Worm (Caenorhabditis elegans) whole organism, late embryonic: ENCODE measurements around the gene clec-233.

ENCODE experiments used
- C08G9.2 ChIP-seq: sonication (generic microtip); optimal IDR thresholded peaks from 2 replicates; lab custom pipeline; 2016; ENCODE audit warnings: mild to moderate bottlenecking, missing genetic modification characterization, moderate library complexity, missing compliant biosample characterization
- C38D4.7 ChIP-seq: fragments of 200-800 bp; sonication (Bioruptor generic); optimal IDR thresholded peaks from 2 replicates; lab custom pipeline; 2018; ENCODE audit warnings: mild to moderate bottlenecking, missing genetic modification characterization, moderate library complexity, missing compliant biosample characterization
- F13H6.1 ChIP-seq: sonication (generic microtip); optimal IDR thresholded peaks from 2 replicates; lab custom pipeline; 2016; ENCODE audit warnings: missing genetic modification characterization, missing compliant biosample characterization
- K02D7.2 ChIP-seq: sonication (generic microtip); optimal IDR thresholded peaks from 2 replicates; lab custom pipeline; 2017; ENCODE audit warnings: mild to moderate bottlenecking, missing genetic modification characterization, missing compliant biosample characterization
- K09A11.1 ChIP-seq: sonication (generic microtip); optimal IDR thresholded peaks from 2 replicates; lab custom pipeline; 2017; ENCODE audit warnings: antibody characterized with exemption, mild to moderate bottlenecking, missing genetic modification characterization, missing compliant biosample characterization; ENCODE audit not compliant: insufficient read depth
- ceh-2 ChIP-seq: sonication (generic microtip); optimal IDR thresholded peaks from 2 replicates; lab custom pipeline; 2016; ENCODE audit warnings: missing genotype, missing genetic modification characterization, missing compliant biosample characterization
- ceh-22 ChIP-seq: sonication (generic microtip); optimal IDR thresholded peaks from 2 replicates; lab custom pipeline; 2017; ENCODE audit warnings: missing biosample characterization, missing genetic modification characterization
- ceh-24 ChIP-seq: sonication (generic microtip); optimal IDR thresholded peaks from 2 replicates; lab custom pipeline; 2016; ENCODE audit warnings: mild to moderate bottlenecking, missing genetic modification characterization, missing compliant biosample characterization
- ceh-34 ChIP-seq: sonication (generic microtip); optimal IDR thresholded peaks from 2 replicates; lab custom pipeline; 2016; ENCODE audit warnings: mild to moderate bottlenecking, missing genetic modification characterization, missing compliant biosample characterization
- ceh-45 ChIP-seq: fragments of 200-800 bp; sonication (Bioruptor generic); IDR thresholded peaks from 2 replicates; pipeline ENCODE4 v1.3.6; 2022; ENCODE audit warnings: missing genetic modification reagents, missing genetic modification characterization, missing compliant biosample characterization
- ceh-48 ChIP-seq: sonication (generic microtip); optimal IDR thresholded peaks from 2 replicates; lab custom pipeline; 2016; ENCODE audit warnings: missing genetic modification characterization, inconsistent platforms, missing compliant biosample characterization
- ceh-6 ChIP-seq: fragments of 200-800 bp; sonication (Bioruptor generic); optimal IDR thresholded peaks from 2 replicates; lab custom pipeline; 2018; ENCODE audit warnings: mild to moderate bottlenecking, missing genetic modification characterization, missing compliant biosample characterization
- ceh-9 ChIP-seq: sonication (generic microtip); optimal IDR thresholded peaks from 2 replicates; lab custom pipeline; 2016; ENCODE audit warnings: mild to moderate bottlenecking, missing genetic modification characterization, inconsistent platforms, missing compliant biosample characterization
- dmd-4 ChIP-seq: sonication (generic microtip); optimal IDR thresholded peaks from 2 replicates; lab custom pipeline; 2016; ENCODE audit warnings: borderline replicate concordance, missing genetic modification characterization, missing compliant biosample characterization
- elt-2 ChIP-seq: sonication (generic microtip); optimal IDR thresholded peaks from 2 replicates; lab custom pipeline; 2016; ENCODE audit warnings: missing genetic modification reagents, missing genetic modification characterization, missing compliant biosample characterization
- ets-4 ChIP-seq: sonication (generic microtip); optimal IDR thresholded peaks from 2 replicates; lab custom pipeline; 2016; ENCODE audit warnings: missing genetic modification characterization, missing compliant biosample characterization
- eyg-1 ChIP-seq: sonication (generic microtip); optimal IDR thresholded peaks from 2 replicates; lab custom pipeline; 2016; ENCODE audit warnings: missing genotype, missing genetic modification characterization, missing compliant biosample characterization
- fkh-10 ChIP-seq: fragments of 150-350 bp; optimal IDR thresholded peaks from 2 replicates; lab custom pipeline; 2014; ENCODE audit warnings: missing biosample characterization, missing genetic modification reagents, missing genetic modification characterization
- fkh-6 ChIP-seq: sonication (generic microtip); optimal IDR thresholded peaks from 2 replicates; lab custom pipeline; 2016; ENCODE audit warnings: missing genetic modification characterization, missing compliant biosample characterization
- gmeb-2 ChIP-seq: sonication (generic microtip); optimal IDR thresholded peaks from 2 replicates; lab custom pipeline; 2016; ENCODE audit warnings: missing genetic modification characterization, inconsistent platforms, missing compliant biosample characterization
- hlh-13 ChIP-seq: fragments of 200-800 bp; sonication (Bioruptor generic); optimal IDR thresholded peaks from 2 replicates; lab custom pipeline; 2018; ENCODE audit warnings: mild to moderate bottlenecking, missing genetic modification characterization, missing compliant biosample characterization
- hlh-15 ChIP-seq: sonication (generic microtip); optimal IDR thresholded peaks from 2 replicates; lab custom pipeline; 2016; ENCODE audit warnings: missing genetic modification characterization, missing compliant biosample characterization
- hlh-8 ChIP-seq: sonication (generic microtip); optimal IDR thresholded peaks from 2 replicates; lab custom pipeline; 2016; ENCODE audit warnings: missing genotype, missing genetic modification characterization, missing compliant biosample characterization
- lim-6 ChIP-seq: sonication (generic microtip); optimal IDR thresholded peaks from 2 replicates; lab custom pipeline; 2016; ENCODE audit warnings: missing genetic modification characterization, missing compliant biosample characterization
- lin-11 ChIP-seq: fragments of 200-800 bp; sonication (Bioruptor generic); optimal IDR thresholded peaks from 2 replicates; lab custom pipeline; 2018; ENCODE audit warnings: mild to moderate bottlenecking, missing genetic modification characterization, missing compliant biosample characterization
- madf-2 ChIP-seq: sonication (generic microtip); optimal IDR thresholded peaks from 2 replicates; lab custom pipeline; 2017; ENCODE audit warnings: missing genetic modification characterization, missing compliant biosample characterization
- mec-3 ChIP-seq: sonication (generic microtip); optimal IDR thresholded peaks from 2 replicates; lab custom pipeline; 2016; ENCODE audit warnings: borderline replicate concordance, missing genetic modification characterization, missing compliant biosample characterization
- nfya-1 ChIP-seq: sonication (generic microtip); optimal IDR thresholded peaks from 2 replicates; lab custom pipeline; 2017; ENCODE audit warnings: missing genetic modification characterization, mild to moderate bottlenecking, missing compliant biosample characterization, antibody characterized with exemption, moderate library complexity
- nhr-232 ChIP-seq: sonication (generic microtip); optimal IDR thresholded peaks from 2 replicates; lab custom pipeline; 2016; ENCODE audit warnings: missing genetic modification characterization, missing compliant biosample characterization
- pat-9 ChIP-seq: fragments of 200-800 bp; sonication (Bioruptor generic); optimal IDR thresholded peaks from 2 replicates; lab custom pipeline; 2018; ENCODE audit warnings: mild to moderate bottlenecking, missing genetic modification characterization, moderate library complexity, missing compliant biosample characterization
- ref-2 ChIP-seq: sonication (generic microtip); optimal IDR thresholded peaks from 2 replicates; lab custom pipeline; 2016; ENCODE audit warnings: missing genetic modification characterization, missing compliant biosample characterization
- sdc-2 ChIP-seq: sonication (generic microtip); optimal IDR thresholded peaks from 2 replicates; lab custom pipeline; 2016; ENCODE audit warnings: missing genotype, missing genetic modification characterization, missing compliant biosample characterization
- sox-2 ChIP-seq: fragments of 200-800 bp; sonication (Bioruptor generic); IDR thresholded peaks from 2 replicates; pipeline ENCODE4 v1.3.6; 2022; ENCODE audit warnings: missing genetic modification reagents, missing genetic modification characterization, missing compliant biosample characterization
- sox-4 ChIP-seq: sonication (generic microtip); optimal IDR thresholded peaks from 2 replicates; lab custom pipeline; 2017; ENCODE audit warnings: mild to moderate bottlenecking, missing genetic modification characterization, inconsistent platforms, missing compliant biosample characterization
- tbx-2 ChIP-seq: sonication (generic microtip); optimal IDR thresholded peaks from 2 replicates; lab custom pipeline; 2016; ENCODE audit warnings: missing genetic modification characterization, missing compliant biosample characterization
- ttx-3 ChIP-seq: sonication (generic microtip); optimal IDR thresholded peaks from 2 replicates; lab custom pipeline; 2016; ENCODE audit warnings: missing genetic modification reagents, missing genetic modification characterization, missing compliant biosample characterization
- unc-55 ChIP-seq: sonication (generic microtip); optimal IDR thresholded peaks from 2 replicates; lab custom pipeline; 2017; ENCODE audit warnings: missing biosample characterization, missing genetic modification reagents, missing genetic modification characterization
- unc-86 ChIP-seq: sonication (generic microtip); optimal IDR thresholded peaks from 2 replicates; lab custom pipeline; 2016; ENCODE audit warnings: missing genetic modification characterization, missing compliant biosample characterization
- ztf-16 ChIP-seq: sonication (generic microtip); optimal IDR thresholded peaks from 2 replicates; lab custom pipeline; 2017; ENCODE audit warnings: missing genetic modification characterization, missing compliant biosample characterization

clec-233 gene

DNA sequence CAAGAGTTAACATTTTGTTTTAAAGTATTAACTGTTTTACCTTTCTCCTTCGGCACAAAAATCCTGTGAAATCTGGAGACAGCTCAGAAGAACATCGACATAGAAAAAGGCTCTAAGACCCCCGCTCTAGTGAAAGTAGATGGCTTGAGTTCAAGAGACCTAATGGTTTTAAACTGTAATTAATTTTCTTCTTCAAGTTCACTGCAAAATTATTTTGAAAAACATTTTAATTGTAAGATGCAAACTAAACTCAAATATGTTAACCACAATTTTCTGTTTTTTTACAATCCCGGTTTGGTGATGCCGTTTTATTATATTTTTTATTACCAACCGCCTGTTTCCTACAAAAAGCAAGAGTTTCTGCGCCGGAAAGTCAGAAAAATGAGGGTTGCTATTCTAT lies at the start of gene clec-233:
Gene clec-233, plus strand, starts transcription at position 301 of the 400 bp plus-strand sequence.
- TF ChIP-seq ceh-2 (tag; lab: Kevin White, UChicago) (no peak), ceh-6 (GFP tag; lab: Kevin White, UChicago) (no peak), fkh-10 (GFP tag; lab: Kevin White, UChicago) (no peak)

- TF ChIP-seq K02D7.2 (tag; lab: Kevin White, UChicago) (no peak), eyg-1 (tag; lab: Kevin White, UChicago) (no peak), madf-2 (tag; lab: Kevin White, UChicago) (no peak), hlh-13 (GFP tag; lab: Kevin White, UChicago) (no peak), ceh-45 (GFP tag; lab: Robert Waterston, UW) (no peak), sox-2 (GFP tag; lab: Robert Waterston, UW) (no peak), ceh-48 (tag; lab: Kevin White, UChicago) (no peak), pat-9 (tag; lab: Kevin White, UChicago) (no peak), nfya-1 (no peak), F13H6.1 (tag; lab: Kevin White, UChicago) (no peak), mec-3 (tag; lab: Kevin White, UChicago) (no peak), lin-11 (no peak), dmd-4 (tag; lab: Kevin White, UChicago) (no peak), ttx-3 (no peak), ref-2 (tag; lab: Kevin White, UChicago) (no peak), ceh-34 (no peak), ztf-16 (tag; lab: Kevin White, UChicago) (no peak), ceh-6 (GFP tag; lab: Kevin White, UChicago) (no peak), unc-55 (no peak), sox-4 (tag; lab: Kevin White, UChicago) (no peak)
These were observed 43.2 kb upstream of the clec-233 start, which contains the start of gene srh-281 for ce11 chrV:16190485-16190884. Gene srh-281, plus strand, starts transcription at chrV:16190785.

DNA sequence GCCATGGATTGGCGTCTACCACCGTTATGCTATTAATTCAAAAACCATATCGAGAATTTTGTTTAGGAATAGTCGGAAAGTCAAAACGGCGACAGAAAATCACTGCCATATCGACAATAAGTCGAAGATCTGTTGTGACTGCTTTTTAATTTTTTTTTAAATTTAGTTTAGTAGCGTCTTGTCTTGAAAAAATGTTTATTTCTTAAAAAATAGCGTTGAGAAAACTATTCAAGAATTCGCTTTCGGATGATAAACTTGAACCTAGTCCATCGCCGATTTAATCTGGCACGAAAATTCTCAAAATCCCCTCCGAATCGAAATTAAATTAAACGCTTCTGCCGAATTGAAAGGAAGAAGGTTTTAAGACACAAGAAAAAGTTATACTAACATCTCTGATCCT lies 41.6 kb upstream of the clec-233 start, which contains the start of gene srh-279:
Gene srh-279, plus strand, starts transcription at position 301 of the 400 bp plus-strand sequence.
- TF ChIP-seq fkh-6, result no peak

ce11 chrV:16194639-16195038 lies 39.1 kb upstream of the clec-233 start, which contains the start of gene rabr-4:
Gene rabr-4, plus strand, starts transcription at chrV:16194939.
- TF ChIP-seq ztf-16 (tag; lab: Kevin White, UChicago) (no peak), gmeb-2 (no peak), ttx-3 (no peak), ceh-48 (tag; lab: Kevin White, UChicago) (no peak), hlh-15 (no peak)
- TF ChIP-seq, all 69 proteins: peak for 0

- no peak for TF ChIP-seq unc-86 (tag; lab: Kevin White, UChicago)
- TF ChIP-seq nhr-232 (tag; lab: Kevin White, UChicago), result no peak
- TF ChIP-seq hlh-8 (tag; lab: Kevin White, UChicago), result no peak
- TF ChIP-seq ceh-9 (tag; lab: Kevin White, UChicago), result no peak
- no peak for TF ChIP-seq fkh-6
- no peak for TF ChIP-seq ref-2 (tag; lab: Kevin White, UChicago)
These were observed 38.3 kb upstream of the clec-233 start, which contains the start of gene rabr-3 for ce11 chrV:16195379-16195778. Gene rabr-3, plus strand, starts transcription at chrV:16195679.

ce11 chrV:16198016-16198415 lies 35.7 kb upstream of the clec-233 start, which contains the start of gene F11A5.5:
Gene F11A5.5, plus strand, starts transcription at chrV:16198316.
- TF ChIP-seq ceh-22 (tag; lab: Kevin White, UChicago) (no peak), C08G9.2 (no peak), ceh-34 (no peak), ceh-24 (tag; lab: Kevin White, UChicago) (no peak), pat-9 (tag; lab: Kevin White, UChicago) (no peak), K09A11.1 (no peak), tbx-2 (tag; lab: Kevin White, UChicago) (no peak), ceh-9 (tag; lab: Kevin White, UChicago) (no peak), lim-6 (tag; lab: Kevin White, UChicago) (no peak), sdc-2 (tag; lab: Kevin White, UChicago) (no peak), nfya-1 (no peak), ets-4 (tag; lab: Kevin White, UChicago) (no peak), C38D4.7 (GFP tag; lab: Kevin White, UChicago) (no peak), lin-11 (no peak), elt-2 (no peak)
- TF ChIP-seq, all 69 proteins: peak for 0
